Worm (Caenorhabditis elegans): Measurements from ENCODE around the gene srx-20.

srx-20 gene

ce11 chrIV:6905947-6906489, 38.1 kb downstream of the srx-20 start, which contains the start of the genes T22D1.17 and T22D1.8 (continued):
- TF ChIP-seq attf-5 (GFP tag; optimal IDR thresholded peaks at IDR 0.05) (no peak), efl-1 (GFP tag; optimal IDR thresholded peaks at IDR 0.05) (no peak), hmg-1.2 (GFP tag; IDR thresholded peaks at IDR 0.05) (peak; percentile 25), ztf-18 (tag; optimal IDR thresholded peaks at IDR 0.05) (peak; percentile 1), ekl-4 (GFP tag; IDR thresholded peaks at IDR 0.05) (peak; percentile 85), Y53G8AR.9 (GFP tag; conservative IDR thresholded peaks at IDR 0.05) (0 out of 2 replicates have a peak, but pooled peaks have one; percentile 36), ccch-3 (GFP tag; optimal IDR thresholded peaks at IDR 0.05) (no peak), mxl-1 (tag; optimal IDR thresholded peaks at IDR 0.05) (peak; percentile 10), Y56A3A.18 (GFP tag; IDR thresholded peaks at IDR 0.05) (0 out of 2 replicates have a peak, but pooled peaks have one; percentile 22), D2030.7 (GFP tag; IDR thresholded peaks at IDR 0.05) (peak; percentile 63), let-607 (tag; optimal IDR thresholded peaks at IDR 0.05) (no peak), cebp-2 (GFP tag; IDR thresholded peaks at IDR 0.05) (no peak), atf-7 (tag; optimal IDR thresholded peaks at IDR 0.05) (peak; percentile 9), F39B2.1 (GFP tag; IDR thresholded peaks at IDR 0.05) (peak; percentile 61; the same call in 1 of the 2 replicates), tlf-1 (GFP tag; optimal IDR thresholded peaks at IDR 0.05) (peak; percentile 33), C17E4.6 (GFP tag; IDR thresholded peaks at IDR 0.05) (peak; percentile 44; the same call in 1 of the 2 replicates), hsf-1 (GFP tag; IDR thresholded peaks at IDR 0.05) (peak; percentile 66), B0336.3 (GFP tag; IDR thresholded peaks at IDR 0.05) (peak; percentile 10; the same call in 1 of the 2 replicates), lin-54 (GFP tag; optimal IDR thresholded peaks at IDR 0.05) (peak; percentile 60), Y95B8A.8 (GFP tag; IDR thresholded peaks at IDR 0.05) (peak; percentile 61; the same call in 1 of the 2 replicates)

DNA sequence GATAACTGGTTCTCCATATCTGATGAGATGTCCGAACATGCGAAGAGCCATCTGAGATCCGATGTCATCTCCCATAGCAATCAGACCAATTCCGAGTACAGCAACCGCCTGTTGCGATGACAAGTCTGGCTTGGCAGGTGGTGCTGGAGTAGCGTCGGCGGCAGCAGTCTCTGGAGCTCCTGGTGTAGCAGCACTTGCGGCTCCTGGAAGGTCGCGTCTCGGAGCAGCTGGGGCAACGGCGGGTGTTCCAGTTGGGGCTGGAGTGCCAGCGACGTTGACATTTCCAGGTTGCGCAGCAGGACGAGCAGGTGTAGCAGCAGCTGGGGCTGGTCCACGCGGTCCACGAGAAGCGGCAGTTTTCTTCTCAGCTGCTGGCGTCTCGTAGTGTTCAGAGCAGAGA, 39.6 kb downstream of the srx-20 start:
- TF ChIP-seq aptf-3 (GFP tag; IDR thresholded peaks at IDR 0.05): no peak
- TF ChIP-seq lin-26 (GFP tag; IDR thresholded peaks at IDR 0.05): peak; percentile 39; the same call in 1 of the 2 replicates
- TF ChIP-seq ceh-27 (GFP tag; optimal IDR thresholded peaks at IDR 0.05): peak; percentile 20
- 0 out of 2 replicates have a peak, but pooled peaks have one; percentile 21 for TF ChIP-seq F33H1.4 (GFP tag; IDR thresholded peaks at IDR 0.05)
- TF ChIP-seq ZK185.1 (tag; optimal IDR thresholded peaks at IDR 0.05; ENCODE audit: poor library complexity, severe bottlenecking): no peak
- no peak for TF ChIP-seq akir-1 (GFP tag; optimal IDR thresholded peaks at IDR 0.05)
- no peak for TF ChIP-seq T26A5.8 (tag; optimal IDR thresholded peaks at IDR 0.05)
- TF ChIP-seq egrh-3 (GFP tag; IDR thresholded peaks at IDR 0.05): peak; percentile 92
- TF ChIP-seq mcd-1 (GFP tag; IDR thresholded peaks at IDR 0.05): peak; percentile 31; the same call in 1 of the 2 replicates
- TF ChIP-seq zfh-2 (GFP tag; conservative IDR thresholded peaks at IDR 0.05): peak; percentile 96
- 0 out of 2 replicates have a peak, but pooled peaks have one; percentile 77 for TF ChIP-seq F37B4.10 (GFP tag; IDR thresholded peaks at IDR 0.05)
- TF ChIP-seq ceh-100 (GFP tag; IDR thresholded peaks at IDR 0.05): no peak
- no peak for TF ChIP-seq ets-4 (GFP tag; optimal IDR thresholded peaks at IDR 0.05)
- TF ChIP-seq dox-1 (GFP tag; IDR thresholded peaks at IDR 0.05): 0 out of 2 replicates have a peak, but pooled peaks have one; percentile 10
- TF ChIP-seq rcor-1 (GFP tag; IDR thresholded peaks at IDR 0.05): no peak
